Worm (Caenorhabditis elegans) whole organism, early embryonic: ENCODE results near the gene ZC204.13.

Experiments used
- B0310.2 ChIP-seq: sonication (generic microtip); optimal IDR thresholded peaks from 2 replicates; lab custom pipeline; 2016; ENCODE audit warnings: mild to moderate bottlenecking, missing genetic modification characterization, missing compliant biosample characterization
- F13C5.2 ChIP-seq: sonication (generic microtip); optimal IDR thresholded peaks from 2 replicates; lab custom pipeline; 2017; ENCODE audit warnings: mild to moderate bottlenecking, missing genetic modification characterization, inconsistent platforms, missing compliant biosample characterization
- aly-1 ChIP-seq: sonication (generic microtip); optimal IDR thresholded peaks from 2 replicates; lab custom pipeline; 2016; ENCODE audit warnings: missing genetic modification characterization, missing compliant biosample characterization
- ama-1 ChIP-seq: fragments of 150-350 bp; optimal IDR thresholded peaks from 2 replicates; lab custom pipeline; 2014
- ceh-13 ChIP-seq: fragments of 200-800 bp; sonication (Bioruptor generic); optimal IDR thresholded peaks from 2 replicates; lab custom pipeline; 2018; ENCODE audit warnings: mild to moderate bottlenecking, missing genetic modification characterization, missing compliant biosample characterization
- ceh-36 ChIP-seq: sonication (generic microtip); optimal IDR thresholded peaks from 2 replicates; lab custom pipeline; 2016; ENCODE audit warnings: missing genetic modification characterization, inconsistent platforms, missing compliant biosample characterization
- ets-7 ChIP-seq: sonication (generic microtip); optimal IDR thresholded peaks from 2 replicates; lab custom pipeline; 2016; ENCODE audit warnings: missing genotype, missing genetic modification characterization, missing compliant biosample characterization
- flt-1 ChIP-seq: fragments of 200-800 bp; sonication (Bioruptor generic); IDR thresholded peaks from 2 replicates; pipeline ENCODE4 v1.3.6; 2022; ENCODE audit warnings: missing genetic modification characterization, missing compliant biosample characterization
- hmbx-1 ChIP-seq: sonication (generic microtip); optimal IDR thresholded peaks from 2 replicates; lab custom pipeline; 2016; ENCODE audit warnings: mild to moderate bottlenecking, missing genetic modification characterization, missing compliant biosample characterization
- hmg-4 ChIP-seq: fragments of 200-800 bp; sonication (Bioruptor generic); optimal IDR thresholded peaks from 2 replicates; lab custom pipeline; 2018; ENCODE audit warnings: mild to moderate bottlenecking, missing genetic modification characterization, missing compliant biosample characterization
- hnd-1 ChIP-seq: sonication (generic microtip); optimal IDR thresholded peaks from 2 replicates; lab custom pipeline; 2016; ENCODE audit warnings: missing genetic modification characterization, missing compliant biosample characterization
- pes-1 ChIP-seq: fragments of 200-800 bp; sonication (Bioruptor generic); IDR thresholded peaks from 2 replicates; pipeline ENCODE4 v1.3.6; 2022; ENCODE audit warnings: missing genetic modification reagents, missing genetic modification characterization, missing compliant biosample characterization
- scrt-1 ChIP-seq: fragments of 200-800 bp; sonication (Bioruptor generic); IDR thresholded peaks from 2 replicates; pipeline ENCODE4 v1.3.6; 2022; ENCODE audit warnings: missing genetic modification characterization, missing compliant biosample characterization
- sea-1 ChIP-seq: fragments of 200-800 bp; sonication (Bioruptor generic); conservative IDR thresholded peaks from 2 replicates; pipeline ENCODE4 v1.3.6; 2022; ENCODE audit warnings: missing genetic modification characterization, missing compliant biosample characterization
- tbx-11 ChIP-seq: fragments of 200-800 bp; sonication (Bioruptor generic); IDR thresholded peaks from 2 replicates; pipeline ENCODE4 v1.3.6; 2022; ENCODE audit warnings: missing genetic modification characterization, missing compliant biosample characterization
- tbx-37 ChIP-seq: fragments of 200-800 bp; sonication (Bioruptor generic); conservative IDR thresholded peaks from 2 replicates; pipeline ENCODE4 v1.3.6; 2022; ENCODE audit warnings: missing genetic modification reagents, missing genetic modification characterization, missing compliant biosample characterization
- tra-4 ChIP-seq: sonication (generic microtip); optimal IDR thresholded peaks from 2 replicates; lab custom pipeline; 2017; ENCODE audit warnings: missing genetic modification characterization, missing compliant biosample characterization

ZC204.13 gene

ce11 chrII:1668913-1669312 lies 8.1 kb upstream of the ZC204.13 start, which contains the start of gene srw-97:
Gene srw-97 (minus strand): TSS chrII:1669013.
- no peak for TF ChIP-seq scrt-1 (GFP tag; lab: Robert Waterston, UW)
- no peak for TF ChIP-seq B0310.2
- TF ChIP-seq ceh-13 (GFP tag; lab: Kevin White, UChicago): no peak
- TF ChIP-seq F13C5.2 (tag; lab: Kevin White, UChicago): no peak
- no peak for TF ChIP-seq pes-1 (GFP tag; lab: Robert Waterston, UW)

ce11 chrII:1666025-1666424 lies 5.2 kb upstream of the ZC204.13 start, which contains the start of gene srlf-29:
Gene srlf-29 (plus strand): TSS chrII:1666325.
- no peak for TF ChIP-seq scrt-1 (GFP tag; lab: Robert Waterston, UW)
- TF ChIP-seq B0310.2: no peak
- no peak for TF ChIP-seq hmbx-1
- no peak for TF ChIP-seq F13C5.2 (tag; lab: Kevin White, UChicago)
- no peak for TF ChIP-seq ets-7 (tag; lab: Kevin White, UChicago)
- no peak for TF ChIP-seq ceh-13 (GFP tag; lab: Kevin White, UChicago)
- TF ChIP-seq tbx-11: no peak
- no peak for TF ChIP-seq hmg-4 (GFP tag; lab: Kevin White, UChicago)
- no peak for TF ChIP-seq ceh-36 (tag; lab: Kevin White, UChicago)
- no peak for TF ChIP-seq tra-4 (tag; lab: Kevin White, UChicago)
- no peak for TF ChIP-seq sea-1 (GFP tag; lab: Robert Waterston, UW)
- TF ChIP-seq ama-1: no peak
- TF ChIP-seq aly-1 (tag; lab: Kevin White, UChicago): no peak
- no peak for TF ChIP-seq flt-1 (GFP tag; lab: Robert Waterston, UW)
- no peak for TF ChIP-seq hnd-1 (tag; lab: Kevin White, UChicago)
- TF ChIP-seq tbx-37 (GFP tag; lab: Robert Waterston, UW): no peak
- TF ChIP-seq pes-1 (GFP tag; lab: Robert Waterston, UW): no peak

DNA sequence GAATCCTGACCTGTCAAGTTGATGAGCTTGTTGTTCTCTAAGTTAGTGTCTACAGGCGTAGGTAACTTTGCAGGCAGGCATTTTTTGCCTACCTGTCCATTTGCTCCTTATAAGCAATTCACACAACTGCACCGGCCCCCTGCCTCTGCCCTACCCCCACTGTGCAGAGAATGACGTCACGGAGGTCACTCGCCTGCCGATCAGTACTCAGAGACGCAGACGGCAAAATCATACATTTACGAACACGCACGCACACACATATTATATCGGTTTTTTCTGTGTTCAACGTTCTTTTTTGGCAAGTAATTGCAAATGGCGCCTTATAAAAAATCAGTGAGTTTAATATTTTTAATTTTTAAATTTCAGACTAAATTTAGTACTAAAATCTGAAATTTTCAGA lies 2.7 kb upstream of the ZC204.13 start, which contains the start of gene duxl-1:
Gene duxl-1, plus strand, starts transcription at position 184 of the 400 bp plus-strand sequence.
- TF ChIP-seq sea-1 (GFP tag; lab: Robert Waterston, UW): no peak
- TF ChIP-seq flt-1 (GFP tag; lab: Robert Waterston, UW): no peak
- peak; percentile 16 for TF ChIP-seq hmg-4 (GFP tag; lab: Kevin White, UChicago)

DNA sequence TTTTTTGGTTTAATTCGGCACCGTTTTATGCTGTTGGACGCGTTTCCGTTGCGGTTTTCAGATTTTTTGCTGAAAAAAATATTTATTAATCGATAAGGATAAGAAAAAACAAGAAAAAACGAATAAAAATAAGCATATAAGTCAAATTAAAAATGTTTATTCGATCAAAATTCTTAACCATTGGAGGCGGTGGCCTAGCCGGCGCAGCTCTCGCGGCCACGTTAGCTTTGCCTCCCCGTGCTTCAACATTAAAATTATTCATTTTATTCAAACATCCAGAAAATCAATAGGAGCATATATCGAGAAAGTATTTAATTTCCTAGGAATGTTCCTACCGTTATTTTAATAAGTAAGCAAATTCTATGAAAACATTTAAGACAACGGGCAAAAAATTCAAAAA lies 2.1 kb upstream of the ZC204.13 start, which contains the start of gene ZC204.14:
Gene ZC204.14, minus strand, starts transcription at position 69 of the 400 bp plus-strand sequence.
- TF ChIP-seq ceh-36 (tag; lab: Kevin White, UChicago): no peak
- TF ChIP-seq tra-4 (tag; lab: Kevin White, UChicago): no peak
- no peak for TF ChIP-seq scrt-1 (GFP tag; lab: Robert Waterston, UW)

DNA sequence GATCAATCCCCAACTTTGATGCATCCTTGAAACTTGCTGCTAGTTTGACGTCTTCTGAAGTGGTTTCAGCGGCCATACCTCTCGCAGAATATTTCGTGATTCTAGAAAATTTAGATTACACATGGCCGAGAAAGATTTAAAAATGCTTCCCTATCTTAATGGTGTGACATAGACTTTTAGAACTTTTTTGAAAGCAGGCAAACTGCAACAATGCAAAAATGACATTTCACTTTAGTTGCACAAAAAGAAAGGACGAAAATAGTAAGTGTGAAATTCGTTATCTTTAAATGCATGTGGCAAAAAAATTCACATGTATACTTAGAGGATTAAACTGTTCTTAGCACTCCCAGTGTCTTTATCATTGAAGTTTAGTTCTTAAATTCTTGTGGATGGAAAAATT lies 3.6 kb downstream of the ZC204.13 start, which contains the start of gene ZC204.12:
Gene ZC204.12, minus strand, starts transcription at position 101 of the 400 bp plus-strand sequence.
- no peak for TF ChIP-seq ama-1
- no peak for TF ChIP-seq tra-4 (tag; lab: Kevin White, UChicago)
- no peak for TF ChIP-seq ceh-36 (tag; lab: Kevin White, UChicago)
- TF ChIP-seq sea-1 (GFP tag; lab: Robert Waterston, UW): no peak
- TF ChIP-seq tbx-37 (GFP tag; lab: Robert Waterston, UW): no peak
- TF ChIP-seq F13C5.2 (tag; lab: Kevin White, UChicago): no peak
- TF ChIP-seq flt-1 (GFP tag; lab: Robert Waterston, UW): no peak
- no peak for TF ChIP-seq ceh-13 (GFP tag; lab: Kevin White, UChicago)
- TF ChIP-seq hnd-1 (tag; lab: Kevin White, UChicago): no peak
- no peak for TF ChIP-seq scrt-1 (GFP tag; lab: Robert Waterston, UW)
- no peak for TF ChIP-seq tbx-11
- no peak for TF ChIP-seq aly-1 (tag; lab: Kevin White, UChicago)
- TF ChIP-seq hmg-4 (GFP tag; lab: Kevin White, UChicago): no peak

- TF ChIP-seq flt-1 (GFP tag; lab: Robert Waterston, UW): no peak
- no peak for TF ChIP-seq F13C5.2 (tag; lab: Kevin White, UChicago)
- TF ChIP-seq sea-1 (GFP tag; lab: Robert Waterston, UW): no peak
- TF ChIP-seq tbx-37 (GFP tag; lab: Robert Waterston, UW): no peak
- TF ChIP-seq ama-1: no peak
Observed at ce11 chrII:1654917-1655316, 5.9 kb downstream of the ZC204.13 start, which contains the start of gene btb-12. Gene btb-12 (plus strand): TSS chrII:1655217.

- TF ChIP-seq F13C5.2 (tag; lab: Kevin White, UChicago) (no peak), aly-1 (tag; lab: Kevin White, UChicago) (no peak), ets-7 (tag; lab: Kevin White, UChicago) (no peak), tbx-11 (no peak), ceh-13 (GFP tag; lab: Kevin White, UChicago) (no peak), hnd-1 (tag; lab: Kevin White, UChicago) (no peak)
Observed at ce11 chrII:1653397-1653796, 7.4 kb downstream of the ZC204.13 start, which contains the start of gene fbxb-15. Gene fbxb-15 (minus strand): TSS chrII:1653497.

ce11 chrII:1651804-1652203 lies 9.0 kb downstream of the ZC204.13 start, which contains the start of gene fbxb-16:
Gene fbxb-16 (minus strand): TSS chrII:1651904.
- TF ChIP-seq pes-1 (GFP tag; lab: Robert Waterston, UW): no peak
- no peak for TF ChIP-seq B0310.2
- no peak for TF ChIP-seq scrt-1 (GFP tag; lab: Robert Waterston, UW)
- TF ChIP-seq hmg-4 (GFP tag; lab: Kevin White, UChicago): no peak
- TF ChIP-seq ama-1: no peak
- TF ChIP-seq flt-1 (GFP tag; lab: Robert Waterston, UW): no peak
- no peak for TF ChIP-seq tbx-11
- no peak for TF ChIP-seq tra-4 (tag; lab: Kevin White, UChicago)
- TF ChIP-seq sea-1 (GFP tag; lab: Robert Waterston, UW): no peak
- TF ChIP-seq F13C5.2 (tag; lab: Kevin White, UChicago): no peak
- TF ChIP-seq hmbx-1: no peak
- TF ChIP-seq ets-7 (tag; lab: Kevin White, UChicago): no peak
- TF ChIP-seq ceh-13 (GFP tag; lab: Kevin White, UChicago): no peak
- TF ChIP-seq aly-1 (tag; lab: Kevin White, UChicago): no peak
- no peak for TF ChIP-seq hnd-1 (tag; lab: Kevin White, UChicago)
- no peak for TF ChIP-seq ceh-36 (tag; lab: Kevin White, UChicago)
- no peak for TF ChIP-seq tbx-37 (GFP tag; lab: Robert Waterston, UW)
